Worm (Caenorhabditis elegans) whole organism, young adult: Measurements from ENCODE around the gene cyp-34A8.

Experiments used
- F49E8.2 ChIP-seq: sonication (generic microtip); optimal IDR thresholded peaks from 3 replicates; lab custom pipeline; 2017; ENCODE audit warnings: missing genetic modification characterization, mild to moderate bottlenecking, missing compliant biosample characterization, antibody characterized with exemption, moderate library complexity; ENCODE audit not compliant: insufficient read depth
- attf-3 ChIP-seq: fragments of 200-800 bp; sonication (Bioruptor generic); conservative IDR thresholded peaks from 2 replicates; pipeline ENCODE4 v1.3.6; 2022; ENCODE audit warnings: missing genetic modification reagents, missing genetic modification characterization, missing compliant biosample characterization
- ceh-100 ChIP-seq: fragments of 200-800 bp; sonication (Bioruptor generic); IDR thresholded peaks from 2 replicates; pipeline ENCODE4 v1.3.6; 2022; ENCODE audit warnings: missing genetic modification reagents, missing genetic modification characterization, missing compliant biosample characterization
- hmg-20 ChIP-seq: fragments of 200-800 bp; sonication (Bioruptor generic); IDR thresholded peaks from 2 replicates; pipeline ENCODE4 v1.3.6; 2022; ENCODE audit warnings: missing genetic modification reagents, missing genetic modification characterization, missing compliant biosample characterization
- lin-35 ChIP-seq, 3 experiments: fragments of 150-350 bp in 2 of 3; sonication (generic microtip) in 1 of 3; optimal IDR thresholded peaks; 2 replicates each; lab custom pipeline; 2014 to 2018; ENCODE audit warnings: missing biosample characterization in 3 of 3, missing genetic modification characterization in 3 of 3, missing genetic modification reagents in 3 of 3
- lin-40 ChIP-seq: sonication (generic microtip); optimal IDR thresholded peaks from 2 replicates; lab custom pipeline; 2016; ENCODE audit warnings: missing genetic modification characterization, mild to moderate bottlenecking, missing compliant biosample characterization, missing genotype, missing genetic modification reagents
- nhr-90 ChIP-seq: sonication (generic microtip); optimal IDR thresholded peaks from 2 replicates; lab custom pipeline; 2016; ENCODE audit warnings: missing genotype, mild to moderate bottlenecking, missing genetic modification characterization, missing compliant biosample characterization
- ztf-6 ChIP-seq: fragments of 200-800 bp; sonication (Bioruptor generic); IDR thresholded peaks from 2 replicates; pipeline ENCODE4 v1.3.6; 2022; ENCODE audit warnings: missing genetic modification reagents, missing genetic modification characterization, missing compliant biosample characterization

ce11 chrV:3949723-3950122 lies 17.9 kb downstream of the cyp-34A8 start, which contains the start of gene dach-1:
- TF ChIP-seq attf-3 (GFP tag; lab: Robert Waterston, UW) (no peak), hmg-20 (no peak), nhr-90 (no peak), ztf-6 (GFP tag; lab: Robert Waterston, UW) (no peak), lin-35 (GFP tag; optimal IDR thresholded peaks at IDR 0.05; lab: Kevin White, UChicago) (no peak), ceh-100 (no peak), lin-40 (tag; lab: Kevin White, UChicago) (no peak), F49E8.2 (tag; lab: Kevin White, UChicago) (no peak)
